Worm (Caenorhabditis elegans) whole organism, L4 larva: Measurements from ENCODE around the gene C45G9.11.

ENCODE experiments used
- D1046.2 ChIP-seq: fragments of 200-800 bp; sonication (Bioruptor generic); IDR thresholded peaks from 2 replicates; pipeline ENCODE4 v1.3.6; 2022; ENCODE audit warnings: missing genetic modification characterization, missing compliant biosample characterization
- F26F4.8 ChIP-seq: fragments of 200-800 bp; sonication (Bioruptor generic); conservative IDR thresholded peaks from 2 replicates; pipeline ENCODE4 v1.3.6; 2022; ENCODE audit warnings: missing genetic modification characterization, missing compliant biosample characterization
- F37D6.2 ChIP-seq: sonication (generic microtip); optimal IDR thresholded peaks from 2 replicates; lab custom pipeline; 2016; ENCODE audit warnings: mild to moderate bottlenecking, missing genetic modification characterization, missing compliant biosample characterization
- ZK337.2 ChIP-seq: fragments of 200-800 bp; sonication (Bioruptor generic); IDR thresholded peaks from 2 replicates; pipeline ENCODE4 v1.3.6; 2022; ENCODE audit warnings: missing genetic modification reagents, missing genetic modification characterization, missing compliant biosample characterization
- ZK546.5 ChIP-seq, 2 experiments: sonication (generic microtip); optimal IDR thresholded peaks; 2 replicates each; lab custom pipeline; 2017; ENCODE audit warnings: missing biosample characterization in 2 of 2, missing genetic modification characterization in 2 of 2
- aha-1 ChIP-seq: fragments of 150-350 bp; peaks from one replicate; lab custom pipeline; 2014; ENCODE audit warnings: missing biosample characterization, missing genetic modification characterization
- ama-1 ChIP-seq: fragments of 150-350 bp; optimal IDR thresholded peaks from 2 replicates; lab custom pipeline; 2014; ENCODE audit warnings: inconsistent platforms, mixed read lengths
- attf-4 ChIP-seq: sonication (generic microtip); optimal IDR thresholded peaks from 3 replicates; lab custom pipeline; 2017; ENCODE audit warnings: missing biosample characterization, missing genetic modification characterization
- ceh-82 ChIP-seq: sonication (generic microtip); optimal IDR thresholded peaks from 2 replicates; lab custom pipeline; 2017; ENCODE audit warnings: missing biosample characterization, missing genetic modification characterization
- ces-1 ChIP-seq: fragments of 150-350 bp; sonication (generic microtip); optimal IDR thresholded peaks from 4 replicates; lab custom pipeline; 2014; ENCODE audit warnings: missing biosample characterization, missing genetic modification reagents, missing genetic modification characterization
- ctbp-1 ChIP-seq: fragments of 200-800 bp; sonication (Bioruptor generic); IDR thresholded peaks from 2 replicates; pipeline ENCODE4 v1.3.6; 2022; ENCODE audit warnings: missing genetic modification reagents, missing genetic modification characterization, missing compliant biosample characterization
- daf-12 ChIP-seq: fragments of 150-350 bp; optimal IDR thresholded peaks from 2 replicates; lab custom pipeline; 2014; ENCODE audit warnings: missing biosample characterization, missing genetic modification reagents, missing genetic modification characterization
- daf-19 ChIP-seq: fragments of 200-800 bp; sonication (Bioruptor generic); conservative IDR thresholded peaks from 2 replicates; pipeline ENCODE4 v1.3.6; 2022; ENCODE audit warnings: missing genetic modification characterization, missing compliant biosample characterization
- dmd-9 ChIP-seq: fragments of 200-800 bp; sonication (Bioruptor generic); IDR thresholded peaks from 2 replicates; pipeline ENCODE4 v1.3.6; 2022; ENCODE audit warnings: missing genetic modification reagents, missing genetic modification characterization, missing compliant biosample characterization
- egl-27 ChIP-seq: sonication (generic microtip); optimal IDR thresholded peaks from 3 replicates; lab custom pipeline; 2017; ENCODE audit warnings: missing biosample characterization, missing genetic modification reagents, missing genetic modification characterization
- egl-43 ChIP-seq: fragments of 200-800 bp; sonication (Bioruptor generic); IDR thresholded peaks from 2 replicates; pipeline ENCODE4 v1.3.6; 2022; ENCODE audit warnings: missing genetic modification reagents, missing genetic modification characterization, missing compliant biosample characterization
- gei-8 ChIP-seq: fragments of 200-800 bp; sonication (Bioruptor generic); optimal IDR thresholded peaks from 2 replicates; lab custom pipeline; 2018; ENCODE audit warnings: mild to moderate bottlenecking, missing genetic modification characterization, missing compliant biosample characterization
- hif-1 ChIP-seq, 2 experiments: sonication (generic microtip); optimal IDR thresholded peaks; 2 replicates each; lab custom pipeline; 2016 to 2017; ENCODE audit warnings: missing compliant biosample characterization in 2 of 2, missing genetic modification characterization in 2 of 2, missing genetic modification reagents in 2 of 2, missing genotype in 2 of 2, mild to moderate bottlenecking in 1 of 2
- hlh-11 ChIP-seq: fragments of 200-800 bp; sonication (Bioruptor generic); optimal IDR thresholded peaks from 2 replicates; lab custom pipeline; 2018; ENCODE audit warnings: mild to moderate bottlenecking, missing genetic modification characterization, missing compliant biosample characterization
- lin-1 ChIP-seq: fragments of 200-800 bp; sonication (Bioruptor generic); IDR thresholded peaks from 2 replicates; pipeline ENCODE4 v1.3.6; 2022; ENCODE audit warnings: missing genetic modification reagents, missing genetic modification characterization, missing compliant biosample characterization
- lin-13 ChIP-seq: fragments of 150-350 bp; optimal IDR thresholded peaks from 2 replicates; lab custom pipeline; 2014; ENCODE audit warnings: missing biosample characterization, missing genetic modification reagents, missing genetic modification characterization
- lin-38 ChIP-seq: fragments of 200-800 bp; sonication (Bioruptor generic); IDR thresholded peaks from 2 replicates; pipeline ENCODE4 v1.3.6; 2022; ENCODE audit warnings: missing genetic modification reagents, missing genetic modification characterization, missing compliant biosample characterization
- madf-5 ChIP-seq, 2 experiments: fragments of 200-800 bp; sonication (Bioruptor generic); IDR thresholded peaks; 2 replicates each; pipeline ENCODE4 v1.3.6; 2022; ENCODE audit warnings: missing compliant biosample characterization in 2 of 2, missing genetic modification characterization in 2 of 2
- madf-9 ChIP-seq: fragments of 200-800 bp; sonication (Bioruptor generic); conservative IDR thresholded peaks from 2 replicates; pipeline ENCODE4 v1.3.6; 2022; ENCODE audit warnings: missing genetic modification reagents, missing genetic modification characterization, missing compliant biosample characterization
- mdl-1 ChIP-seq, 2 experiments: fragments of 150-350 bp in 1 of 2; sonication (generic microtip) in 1 of 2; optimal IDR thresholded peaks; 2 replicates each; lab custom pipeline; 2014 to 2017; ENCODE audit warnings: missing biosample characterization in 2 of 2, missing genetic modification characterization in 2 of 2
- mep-1 ChIP-seq: fragments of 150-350 bp; sonication (generic microtip); optimal IDR thresholded peaks from 3 replicates; lab custom pipeline; 2014; ENCODE audit warnings: missing biosample characterization, missing genetic modification characterization
- mes-2 ChIP-seq: sonication (generic microtip); optimal IDR thresholded peaks from 2 replicates; lab custom pipeline; 2016; ENCODE audit warnings: missing genotype, mild to moderate bottlenecking, missing genetic modification characterization, missing compliant biosample characterization; ENCODE audit not compliant: poor library complexity, severe bottlenecking
- mxl-3 ChIP-seq: fragments of 200-800 bp; sonication (Bioruptor generic); optimal IDR thresholded peaks from 2 replicates; lab custom pipeline; 2018; ENCODE audit warnings: mild to moderate bottlenecking, missing genetic modification characterization, missing compliant biosample characterization
- nhr-102 ChIP-seq: sonication (generic microtip); optimal IDR thresholded peaks from 2 replicates; lab custom pipeline; 2016; ENCODE audit warnings: mild to moderate bottlenecking, missing genetic modification characterization, moderate library complexity, missing compliant biosample characterization
- nhr-11 ChIP-seq: fragments of 150-350 bp; optimal IDR thresholded peaks from 2 replicates; lab custom pipeline; 2014; ENCODE audit warnings: missing biosample characterization, missing genetic modification characterization
- nhr-28 ChIP-seq: fragments of 150-350 bp; optimal IDR thresholded peaks from 2 replicates; lab custom pipeline; 2014; ENCODE audit warnings: missing biosample characterization, missing genetic modification characterization
- nhr-41 ChIP-seq: fragments of 200-800 bp; sonication (Bioruptor generic); IDR thresholded peaks from 2 replicates; pipeline ENCODE4 v1.3.6; 2022; ENCODE audit warnings: missing genetic modification reagents, missing genetic modification characterization, missing compliant biosample characterization
- nhr-42 ChIP-seq: fragments of 200-800 bp; sonication (Bioruptor generic); IDR thresholded peaks from 2 replicates; pipeline ENCODE4 v1.3.6; 2022; ENCODE audit warnings: missing genetic modification characterization, missing compliant biosample characterization
- nhr-48 ChIP-seq: sonication (generic microtip); optimal IDR thresholded peaks from 2 replicates; lab custom pipeline; 2016; ENCODE audit warnings: mild to moderate bottlenecking, missing genetic modification characterization, missing compliant biosample characterization
- nhr-6 ChIP-seq: fragments of 150-350 bp; optimal IDR thresholded peaks from 2 replicates; lab custom pipeline; 2014; ENCODE audit warnings: missing biosample characterization, missing genetic modification characterization
- nhr-76 ChIP-seq: fragments of 150-350 bp; optimal IDR thresholded peaks from 2 replicates; lab custom pipeline; 2014; ENCODE audit warnings: missing biosample characterization, missing genetic modification characterization
- php-3 ChIP-seq: fragments of 200-800 bp; sonication (Bioruptor generic); IDR thresholded peaks from 2 replicates; pipeline ENCODE4 v1.3.6; 2022; ENCODE audit warnings: missing genetic modification reagents, missing genetic modification characterization, missing compliant biosample characterization
- rbr-2 ChIP-seq: sonication (generic microtip); optimal IDR thresholded peaks from 2 replicates; lab custom pipeline; 2016; ENCODE audit warnings: missing genotype, missing genetic modification characterization, missing compliant biosample characterization
- sdz-12 ChIP-seq: fragments of 200-800 bp; sonication (Bioruptor generic); optimal IDR thresholded peaks from 2 replicates; lab custom pipeline; 2018; ENCODE audit warnings: mild to moderate bottlenecking, missing genetic modification characterization, missing compliant biosample characterization
- skn-1 ChIP-seq: fragments of 150-350 bp; optimal IDR thresholded peaks from 2 replicates; lab custom pipeline; 2014; ENCODE audit warnings: missing biosample characterization, missing genetic modification characterization
- snpc-1.2 ChIP-seq: fragments of 200-800 bp; sonication (Bioruptor generic); IDR thresholded peaks from 2 replicates; pipeline ENCODE4 v1.3.6; 2022; ENCODE audit warnings: missing genetic modification reagents, missing genetic modification characterization, missing compliant biosample characterization
- spr-1 ChIP-seq: sonication (generic microtip); optimal IDR thresholded peaks from 2 replicates; lab custom pipeline; 2016; ENCODE audit warnings: mild to moderate bottlenecking, missing genetic modification characterization, missing compliant biosample characterization
- tra-1 ChIP-seq: fragments of 200-800 bp; sonication (Bioruptor generic); IDR thresholded peaks from 2 replicates; pipeline ENCODE4 v1.3.6; 2022; ENCODE audit warnings: missing genetic modification reagents, missing genetic modification characterization, missing compliant biosample characterization
- unc-130 ChIP-seq: sonication (generic microtip); optimal IDR thresholded peaks from 2 replicates; lab custom pipeline; 2016; ENCODE audit warnings: missing genetic modification reagents, missing genetic modification characterization, missing compliant biosample characterization
- unc-39 ChIP-seq: sonication (generic microtip); optimal IDR thresholded peaks from 2 replicates; lab custom pipeline; 2017; ENCODE audit warnings: missing biosample characterization, missing genetic modification characterization
- unc-62 ChIP-seq, 3 experiments: fragments of 150-350 bp in 1 of 3; sonication (generic microtip); optimal IDR thresholded peaks in 2 of 3; peaks in 1 of 3; 1 replicate in 1 of 3; 2 replicates in 2 of 3; lab custom pipeline; 2014 to 2017; ENCODE audit warnings: missing biosample characterization in 3 of 3, missing genetic modification characterization in 3 of 3, missing genetic modification reagents in 3 of 3, missing genotype in 1 of 3
- zag-1 ChIP-seq: fragments of 150-350 bp; optimal IDR thresholded peaks from 2 replicates; lab custom pipeline; 2014; ENCODE audit warnings: missing biosample characterization, missing genetic modification characterization
- zfp-2 ChIP-seq: sonication (generic microtip); optimal IDR thresholded peaks from 2 replicates; lab custom pipeline; 2016; ENCODE audit warnings: mild to moderate bottlenecking, missing genetic modification characterization, missing compliant biosample characterization
- zip-2 ChIP-seq: fragments of 150-350 bp; optimal IDR thresholded peaks from 2 replicates; lab custom pipeline; 2014; ENCODE audit warnings: missing biosample characterization, missing genetic modification characterization
- ztf-11 ChIP-seq: fragments of 150-350 bp; optimal IDR thresholded peaks from 2 replicates; lab custom pipeline; 2014; ENCODE audit warnings: missing biosample characterization, missing genetic modification characterization
- ztf-7 ChIP-seq: fragments of 150-350 bp; optimal IDR thresholded peaks from 2 replicates; lab custom pipeline; 2014; ENCODE audit warnings: missing biosample characterization, missing genetic modification characterization

The C45G9.11 gene

ce11 chrIII:5018116-5018689 lies 50.3 kb downstream of the C45G9.11 start, which contains the start of gene wip-1 (continued):
- TF ChIP-seq ZK546.5 (tag; optimal IDR thresholded peaks at IDR 0.05; lab: Kevin White, UChicago) = peak in 1 of 2 experiments; percentile 53
- TF ChIP-seq egl-27 (tag; lab: Kevin White, UChicago) = no peak
- TF ChIP-seq mep-1 = peak; percentile 99
- TF ChIP-seq nhr-102 (tag; lab: Kevin White, UChicago) = peak; percentile 97
- TF ChIP-seq ces-1 (GFP tag; lab: Kevin White, UChicago) = peak; percentile 33
- peak; percentile 98 for TF ChIP-seq nhr-28 (tag; lab: Kevin White, UChicago)
- peak; percentile 91 for TF ChIP-seq nhr-48 (tag; lab: Kevin White, UChicago)
- peak; percentile 18 for TF ChIP-seq ztf-11 (tag; lab: Kevin White, UChicago)
- peak; percentile 53 for TF ChIP-seq nhr-76 (tag; lab: Kevin White, UChicago)
- TF ChIP-seq unc-62 (GFP tag; optimal IDR thresholded peaks at IDR 0.05 in 1 of 2; lab: Kevin White, UChicago) = peak in 1 of 2 experiments; percentile 99
- peak; percentile 30 for TF ChIP-seq unc-62 (tag; optimal IDR thresholded peaks at IDR 0.05; lab: Kevin White, UChicago)
- peak; percentile 33 for TF ChIP-seq sdz-12
- TF ChIP-seq snpc-1.2 (GFP tag; lab: Robert Waterston, UW) = peak; percentile 78
- TF ChIP-seq madf-5 (GFP tag; IDR thresholded peaks at IDR 0.05; lab: Robert Waterston, UW) = peak in 1 of 2 experiments; percentile 90; a peak in 1 of 4 replicates
- peak; percentile 98 for TF ChIP-seq rbr-2 (tag; lab: Kevin White, UChicago)
- TF ChIP-seq spr-1 (tag; lab: Kevin White, UChicago) = peak; percentile 96
- TF ChIP-seq skn-1 = no peak
- peak; percentile 97 for TF ChIP-seq mxl-3 (GFP tag; lab: Kevin White, UChicago)
- TF ChIP-seq ceh-82 (tag; lab: Kevin White, UChicago) = no peak
- peak; percentile 85 for TF ChIP-seq zfp-2 (tag; lab: Kevin White, UChicago)
- TF ChIP-seq zip-2 (tag; lab: Kevin White, UChicago) = peak; percentile 88
- TF ChIP-seq php-3 (GFP tag; lab: Robert Waterston, UW) = peak; percentile 93
- TF ChIP-seq gei-8 (GFP tag; lab: Kevin White, UChicago) = peak; percentile 11
- peak; percentile 93 for TF ChIP-seq ztf-7 (tag; lab: Kevin White, UChicago)
- TF ChIP-seq F26F4.8 (GFP tag; lab: Robert Waterston, UW) = no peak
- peak; percentile 94 for TF ChIP-seq nhr-42 (GFP tag; lab: Robert Waterston, UW)
- peak; percentile 96 for TF ChIP-seq mes-2 (tag; lab: Kevin White, UChicago)
- peak; percentile 100 for TF ChIP-seq aha-1 (tag; lab: Kevin White, UChicago)
- TF ChIP-seq lin-38 (GFP tag; lab: Robert Waterston, UW) = peak; percentile 95
- peak; percentile 69; the same call in 1 of the 2 replicates for TF ChIP-seq ZK337.2 (GFP tag; lab: Robert Waterston, UW)
- TF ChIP-seq lin-1 = peak; percentile 96
- peak; percentile 93 for TF ChIP-seq tra-1 (GFP tag; lab: Robert Waterston, UW)
- TF ChIP-seq ctbp-1 = peak; percentile 96
- peak; percentile 20 to 82 for TF ChIP-seq mdl-1 (tag; optimal IDR thresholded peaks at IDR 0.05; lab: Kevin White, UChicago)
- TF ChIP-seq nhr-11 (tag; lab: Kevin White, UChicago) = peak; percentile 98
- peak; percentile 79; the same call in 1 of the 2 replicates for TF ChIP-seq nhr-41 (GFP tag; lab: Robert Waterston, UW)
- peak; percentile 66 for TF ChIP-seq zag-1
- TF ChIP-seq madf-9 (GFP tag; lab: Robert Waterston, UW) = peak; percentile 97
- TF ChIP-seq egl-43 (GFP tag; lab: Robert Waterston, UW) = peak; percentile 96
- peak; percentile 19 for TF ChIP-seq unc-39 (tag; lab: Kevin White, UChicago)

DNA sequence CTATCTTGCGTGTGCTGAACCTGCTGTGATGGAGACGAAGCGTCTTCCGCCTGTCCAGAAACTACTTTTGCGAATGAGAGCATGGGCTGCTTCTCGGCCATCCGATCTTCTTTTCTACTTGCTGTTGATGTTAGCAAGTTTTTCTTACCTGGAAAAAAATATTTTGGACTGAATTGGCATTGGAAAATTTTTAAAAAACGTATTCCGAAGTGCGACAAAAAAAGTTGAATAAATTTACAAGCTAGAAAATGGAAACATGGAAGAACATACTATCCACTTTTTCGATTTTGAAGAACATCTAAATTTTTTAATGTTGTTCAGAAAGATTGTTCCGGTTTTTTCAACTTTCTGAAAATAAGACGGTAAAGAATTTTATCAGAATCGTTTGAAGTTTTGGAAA lies 51.0 kb downstream of the C45G9.11 start, which contains the start of gene larp-1:
TSS of gene larp-1 (minus strand) at position 101 of the 400 bp plus-strand sequence.
- TF ChIP-seq ama-1 (lab: Kevin White, UChicago) = no peak
- TF ChIP-seq nhr-6 = no peak
- no peak for TF ChIP-seq daf-12 (tag; lab: Kevin White, UChicago)
- no peak for TF ChIP-seq daf-19 (GFP tag; lab: Robert Waterston, UW)
- TF ChIP-seq F26F4.8 (GFP tag; lab: Robert Waterston, UW) = no peak
- TF ChIP-seq F37D6.2 = no peak
- TF ChIP-seq lin-13 (GFP tag; lab: Kevin White, UChicago) = no peak
- TF ChIP-seq unc-130 (GFP tag; lab: Kevin White, UChicago) = no peak
- no peak for TF ChIP-seq hif-1 (tag; optimal IDR thresholded peaks at IDR 0.05; lab: Kevin White, UChicago)
- TF ChIP-seq dmd-9 (GFP tag; lab: Robert Waterston, UW) = no peak
- no peak for TF ChIP-seq hlh-11
- TF ChIP-seq D1046.2 (GFP tag; lab: Robert Waterston, UW) = no peak
- TF ChIP-seq ZK337.2 (GFP tag; lab: Robert Waterston, UW) = no peak
- TF ChIP-seq attf-4 (tag; lab: Kevin White, UChicago) = no peak
- no peak for TF ChIP-seq nhr-11 (tag; lab: Kevin White, UChicago)
